Fruit fly (Drosophila melanogaster) whole organism, embryonic: ENCODE measurements around the gene Tsen54.

ENCODE experiments used
- Abd-B ChIP-seq: fragments of 200-800 bp; sonication (Bioruptor generic); optimal IDR thresholded peaks from 2 replicates; lab custom pipeline; 2018; ENCODE audit warnings: missing biosample characterization, mild to moderate bottlenecking, missing genetic modification characterization, moderate library complexity
- Atf-2 ChIP-seq: fragments of 200-800 bp; sonication (Bioruptor generic); optimal IDR thresholded peaks from 2 replicates; lab custom pipeline; 2016; ENCODE audit warnings: missing biosample characterization, missing genetic modification characterization
- Bdp1 ChIP-seq: fragments of 200-800 bp; sonication (Bioruptor generic); optimal IDR thresholded peaks from 3 replicates; lab custom pipeline; 2016; ENCODE audit warnings: missing biosample characterization, missing genetic modification characterization
- CG10147 ChIP-seq: fragments of 200-800 bp; sonication (Bioruptor generic); optimal IDR thresholded peaks from 2 replicates; lab custom pipeline; 2019; ENCODE audit warnings: missing biosample characterization, mild to moderate bottlenecking, missing genetic modification characterization, moderate library complexity
- CG10979 ChIP-seq: fragments of 200-800 bp; sonication (Bioruptor generic); optimal IDR thresholded peaks from 2 replicates; lab custom pipeline; 2018; ENCODE audit warnings: missing biosample characterization, mild to moderate bottlenecking, missing genetic modification characterization, moderate library complexity
- CG14860 ChIP-seq: fragments of 200-800 bp; sonication (Bioruptor generic); IDR thresholded peaks from 3 replicates; pipeline ENCODE4 v1.3.6; 2022; ENCODE audit warnings: missing biosample characterization, missing genetic modification characterization; ENCODE audit not compliant: partially characterized antibody
- CG16813 ChIP-seq: fragments of 200-800 bp; sonication (Bioruptor generic); IDR thresholded peaks from 3 replicates; pipeline ENCODE4 v1.3.6; 2022; ENCODE audit warnings: missing biosample characterization, missing genetic modification characterization; ENCODE audit not compliant: partially characterized antibody
- CG16863 ChIP-seq: fragments of 200-800 bp; sonication (Bioruptor generic); optimal IDR thresholded peaks from 3 replicates; lab custom pipeline; 2016; ENCODE audit warnings: missing biosample characterization, missing genetic modification characterization
- CG18599 ChIP-seq: fragments of 200-800 bp; sonication (Bioruptor generic); optimal IDR thresholded peaks from 3 replicates; lab custom pipeline; 2017; ENCODE audit warnings: missing biosample characterization, missing genetic modification characterization, mild to moderate bottlenecking, moderate library complexity, missing genetic modification reagents
- CG2712 ChIP-seq: fragments of 200-800 bp; optimal IDR thresholded peaks from 3 replicates; lab custom pipeline; 2019; ENCODE audit warnings: missing biosample characterization, mild to moderate bottlenecking, missing genetic modification characterization, moderate library complexity
- CG31365 ChIP-seq: fragments of 200-800 bp; sonication (Bioruptor generic); optimal IDR thresholded peaks from 2 replicates; lab custom pipeline; 2018; ENCODE audit warnings: missing biosample characterization, mild to moderate bottlenecking, missing genetic modification characterization
- CG34376 ChIP-seq: fragments of 200-800 bp; sonication (Bioruptor generic); optimal IDR thresholded peaks from 2 replicates; lab custom pipeline; 2018; ENCODE audit warnings: missing biosample characterization, mild to moderate bottlenecking, missing genetic modification characterization
- CG3726 ChIP-seq: fragments of 200-800 bp; sonication (Bioruptor generic); IDR thresholded peaks from 3 replicates; pipeline ENCODE4, ENCODE4 v1.3.6; 2022; ENCODE audit warnings: missing biosample characterization, missing genetic modification characterization
- CG42726 ChIP-seq: fragments of 200-800 bp; sonication (Bioruptor generic); IDR thresholded peaks from 2 replicates; pipeline ENCODE4 v1.3.6; 2022; ENCODE audit warnings: missing biosample characterization, missing genetic modification characterization; ENCODE audit not compliant: partially characterized antibody
- CG5180 ChIP-seq: fragments of 200-800 bp; sonication (Bioruptor generic); optimal IDR thresholded peaks from 3 replicates; lab custom pipeline; 2017; ENCODE audit warnings: missing biosample characterization, missing genetic modification characterization, mild to moderate bottlenecking, moderate library complexity, missing genetic modification reagents
- CG5953 ChIP-seq: fragments of 200-800 bp; sonication (Bioruptor generic); IDR thresholded peaks from 2 replicates; pipeline ENCODE4 v1.3.6; 2022; ENCODE audit warnings: missing biosample characterization, missing genetic modification characterization
- CG6272 ChIP-seq: fragments of 200-800 bp; sonication (Bioruptor generic); IDR thresholded peaks from 2 replicates; pipeline ENCODE4 v1.3.6; 2022; ENCODE audit warnings: missing biosample characterization, missing genetic modification characterization
- CG6791 ChIP-seq: fragments of 200-800 bp; sonication (Bioruptor generic); IDR thresholded peaks from 3 replicates; pipeline ENCODE4 v1.3.6; 2022; ENCODE audit warnings: missing biosample characterization, missing genetic modification characterization; ENCODE audit not compliant: partially characterized antibody
- CG7928 ChIP-seq: fragments of 200-800 bp; sonication (Bioruptor generic); optimal IDR thresholded peaks from 2 replicates; lab custom pipeline; 2017; ENCODE audit warnings: missing biosample characterization, mild to moderate bottlenecking, missing genetic modification characterization
- CG8388 ChIP-seq: fragments of 200-800 bp; sonication (Bioruptor generic); optimal IDR thresholded peaks from 2 replicates; lab custom pipeline; 2019; ENCODE audit warnings: missing biosample characterization, mild to moderate bottlenecking, missing genetic modification characterization, moderate library complexity
- Dbx ChIP-seq: fragments of 200-800 bp; sonication (Bioruptor generic); IDR thresholded peaks from 3 replicates; pipeline ENCODE4 v1.3.6; 2022; ENCODE audit warnings: missing biosample characterization, missing genetic modification characterization
- GATAe ChIP-seq: fragments of 200-800 bp; sonication (Bioruptor generic); conservative IDR thresholded peaks from 2 replicates; pipeline ENCODE4 v1.3.6; 2022; ENCODE audit warnings: missing biosample characterization, missing genetic modification characterization
- Gsc ChIP-seq: fragments of 200-800 bp; sonication (Bioruptor generic); IDR thresholded peaks from 2 replicates; pipeline ENCODE4 v1.3.6; 2022; ENCODE audit warnings: missing biosample characterization, missing genetic modification characterization
- H15 ChIP-seq: fragments of 200-800 bp; sonication (Bioruptor generic); IDR thresholded peaks from 3 replicates; pipeline ENCODE4 v1.3.6; 2022; ENCODE audit warnings: missing biosample characterization, missing genetic modification characterization
- HHEX ChIP-seq: fragments of 200-800 bp; sonication (Bioruptor generic); optimal IDR thresholded peaks from 3 replicates; lab custom pipeline; 2017; ENCODE audit warnings: missing biosample characterization, mild to moderate bottlenecking, missing genetic modification characterization, missing genetic modification reagents
- Hr51 ChIP-seq, 2 experiments: fragments of 200-800 bp; sonication (Bioruptor generic); optimal IDR thresholded peaks; 2 replicates in 1 of 2; 3 replicates in 1 of 2; lab custom pipeline; 2016 to 2018; ENCODE audit warnings: missing biosample characterization in 2 of 2, missing genetic modification characterization in 2 of 2, mild to moderate bottlenecking in 1 of 2, moderate library complexity in 1 of 2
- Hsf ChIP-seq: fragments of 200-800 bp; sonication (Bioruptor generic); optimal IDR thresholded peaks from 3 replicates; lab custom pipeline; 2016; ENCODE audit warnings: missing biosample characterization, missing genetic modification characterization
- Max ChIP-seq: fragments of 200-800 bp; sonication (Bioruptor generic); optimal IDR thresholded peaks from 2 replicates; lab custom pipeline; 2016; ENCODE audit warnings: missing biosample characterization, mild to moderate bottlenecking, missing genetic modification characterization
- Med ChIP-seq: fragments of 200-800 bp; sonication (Bioruptor generic); peaks from one replicate; lab custom pipeline; 2016; ENCODE audit warnings: missing biosample characterization, missing genetic modification characterization, mild to moderate bottlenecking, inconsistent platforms, moderate library complexity
- Mrtf ChIP-seq: fragments of 200-800 bp; sonication (Bioruptor generic); IDR thresholded peaks from 3 replicates; pipeline ENCODE4 v1.3.6; 2022; ENCODE audit warnings: missing biosample characterization, missing genetic modification characterization
- Myb ChIP-seq: fragments of 200-800 bp; sonication (Bioruptor generic); optimal IDR thresholded peaks from 2 replicates; lab custom pipeline; 2016; ENCODE audit warnings: missing biosample characterization, missing genetic modification characterization
- NFAT ChIP-seq: fragments of 200-800 bp; sonication (Bioruptor generic); IDR thresholded peaks from 2 replicates; pipeline ENCODE4 v1.3.6; 2022; ENCODE audit warnings: missing biosample characterization, missing genetic modification characterization
- Neu2 ChIP-seq: fragments of 200-800 bp; sonication (Bioruptor generic); optimal IDR thresholded peaks from 3 replicates; lab custom pipeline; 2016; ENCODE audit warnings: missing biosample characterization, missing genetic modification characterization, borderline replicate concordance
- Opbp ChIP-seq: fragments of 200-800 bp; sonication (Bioruptor generic); IDR thresholded peaks from 3 replicates; pipeline ENCODE4 v1.3.6; 2022; ENCODE audit warnings: missing biosample characterization, missing genetic modification characterization; ENCODE audit not compliant: partially characterized antibody
- Vsx1 ChIP-seq: fragments of 200-800 bp; sonication (Bioruptor generic); optimal IDR thresholded peaks from 2 replicates; lab custom pipeline; 2017; ENCODE audit warnings: missing biosample characterization, mild to moderate bottlenecking, missing genetic modification characterization, missing genetic modification reagents
- YL-1 ChIP-seq: fragments of 200-800 bp; sonication (Bioruptor generic); optimal IDR thresholded peaks from 3 replicates; lab custom pipeline; 2017; ENCODE audit warnings: missing biosample characterization, mild to moderate bottlenecking, missing genetic modification characterization
- bigmax ChIP-seq: fragments of 200-800 bp; sonication (Bioruptor generic); optimal IDR thresholded peaks from 2 replicates; lab custom pipeline; 2018; ENCODE audit warnings: missing biosample characterization, mild to moderate bottlenecking, missing genetic modification characterization
- br ChIP-seq: fragments of >200 bp; optimal IDR thresholded peaks from 2 replicates; lab custom pipeline; 2017
- cg ChIP-seq: fragments of 200-800 bp; sonication (Bioruptor generic); optimal IDR thresholded peaks from 3 replicates; lab custom pipeline; 2019; ENCODE audit warnings: missing biosample characterization, mild to moderate bottlenecking, missing genetic modification characterization, moderate library complexity
- chinmo ChIP-seq: fragments of 200-800 bp; sonication (Bioruptor generic); IDR thresholded peaks from 4 replicates; pipeline ENCODE4 v1.3.6; 2022; ENCODE audit warnings: missing biosample characterization, missing genetic modification characterization; ENCODE audit not compliant: partially characterized antibody
- corto ChIP-seq: fragments of 200-800 bp; sonication (Bioruptor generic); optimal IDR thresholded peaks from 2 replicates; lab custom pipeline; 2016; ENCODE audit warnings: missing biosample characterization, mild to moderate bottlenecking, missing genetic modification characterization, moderate library complexity
- da ChIP-seq: fragments of 200-800 bp; sonication (Bioruptor generic); optimal IDR thresholded peaks from 2 replicates; lab custom pipeline; 2016; ENCODE audit warnings: missing biosample characterization, missing genetic modification characterization
- grau ChIP-seq: fragments of 200-800 bp; optimal IDR thresholded peaks from 3 replicates; lab custom pipeline; 2019; ENCODE audit warnings: missing biosample characterization, mild to moderate bottlenecking, missing genetic modification characterization, moderate library complexity
- grn ChIP-seq: fragments of 200-800 bp; sonication (Bioruptor generic); optimal IDR thresholded peaks from 3 replicates; lab custom pipeline; 2017; ENCODE audit warnings: missing biosample characterization, missing genetic modification characterization
- mam ChIP-seq: fragments of 200-800 bp; sonication (Bioruptor generic); optimal IDR thresholded peaks from 3 replicates; lab custom pipeline; 2016; ENCODE audit warnings: missing biosample characterization, missing genetic modification characterization
- mirr ChIP-seq: fragments of 200-800 bp; sonication (Bioruptor generic); optimal IDR thresholded peaks from 3 replicates; lab custom pipeline; 2018; ENCODE audit warnings: missing biosample characterization, mild to moderate bottlenecking, missing genetic modification characterization
- nerfin-1 ChIP-seq: fragments of 200-800 bp; sonication (Bioruptor generic); optimal IDR thresholded peaks from 3 replicates; lab custom pipeline; 2019; ENCODE audit warnings: missing biosample characterization, mild to moderate bottlenecking, missing genetic modification characterization, moderate library complexity
- nerfin-2 ChIP-seq: fragments of 200-800 bp; sonication (Bioruptor generic); IDR thresholded peaks from 2 replicates; pipeline ENCODE4 v1.3.6; 2022; ENCODE audit warnings: missing biosample characterization, missing genetic modification characterization; ENCODE audit not compliant: partially characterized antibody
- ro ChIP-seq: fragments of 200-800 bp; sonication (Bioruptor generic); IDR thresholded peaks from 2 replicates; pipeline ENCODE4 v1.3.6; 2022; ENCODE audit warnings: missing biosample characterization, missing genetic modification characterization
- tgo ChIP-seq: fragments of 200-800 bp; sonication (Bioruptor generic); IDR thresholded peaks from 3 replicates; pipeline ENCODE4 v1.3.6; 2022; ENCODE audit warnings: missing biosample characterization, missing genetic modification characterization
- vvl ChIP-seq: fragments of 200-800 bp; sonication (Bioruptor generic); IDR thresholded peaks from 2 replicates; pipeline ENCODE4 v1.3.6; 2022; ENCODE audit warnings: missing biosample characterization, missing genetic modification characterization

Gene Tsen54

DNA sequence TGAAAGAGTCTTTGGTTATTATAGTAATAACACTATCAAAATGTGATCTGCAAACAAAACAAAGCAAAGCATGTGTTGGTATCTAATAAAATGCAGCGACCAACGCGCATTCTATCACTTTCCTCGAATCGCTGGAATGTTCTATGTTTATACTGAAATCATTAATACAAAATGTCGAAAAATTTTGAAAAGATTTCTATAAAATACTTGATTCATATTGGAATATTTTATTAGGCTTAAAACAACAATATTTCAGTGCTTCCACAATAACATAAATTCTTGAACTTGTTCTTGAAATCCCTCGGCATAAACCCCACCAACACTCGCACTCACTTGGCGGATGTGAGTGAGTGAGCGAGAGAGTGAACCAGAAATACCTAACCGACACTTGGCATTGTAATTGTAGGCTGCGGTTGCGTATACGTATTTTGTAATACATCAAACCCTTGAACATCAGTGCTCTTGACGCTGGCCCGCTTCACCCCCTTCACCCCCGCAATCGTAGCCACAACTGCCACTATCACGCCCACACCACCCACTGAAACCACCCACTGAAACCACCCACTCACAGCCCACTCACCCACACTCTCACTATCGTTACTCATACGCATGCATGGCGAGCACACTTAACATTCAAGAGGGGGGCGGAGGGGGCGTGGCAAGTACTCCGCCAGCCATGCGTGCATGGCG, 17.3 kb upstream of the Tsen54 start (continued):
- no peak for TF ChIP-seq CG6272 (GFP tag; lab: Robert Waterston, UW)
- TF ChIP-seq CG3726 (GFP tag; lab: Robert Waterston, UW) = no peak
- no peak for TF ChIP-seq Hsf (GFP tag; lab: Kevin White, UChicago)
- no peak for TF ChIP-seq CG34376 (GFP tag; lab: Kevin White, UChicago)
- no peak for TF ChIP-seq da (GFP tag; lab: Kevin White, UChicago)
- TF ChIP-seq CG6791 (GFP tag; lab: Robert Waterston, UW) = no peak
- TF ChIP-seq CG31365 (tag; lab: Kevin White, UChicago) = no peak
- peak; percentile 22; the same call in 1 of the 3 replicates for TF ChIP-seq tgo (GFP tag; lab: Robert Waterston, UW)
- no peak for TF ChIP-seq Atf-2 (GFP tag; lab: Kevin White, UChicago)
- TF ChIP-seq bigmax (GFP tag; lab: Kevin White, UChicago) = no peak
- no peak for TF ChIP-seq CG8388 (GFP tag; lab: Kevin White, UChicago)
- peak; percentile 77; the same call in 2 of the 4 replicates for TF ChIP-seq chinmo (GFP tag; lab: Robert Waterston, UW)
- TF ChIP-seq Mrtf (GFP tag; lab: Robert Waterston, UW) = 0 out of 3 replicates have a peak, but pooled peaks have one; percentile 14
- TF ChIP-seq CG10979 (tag; lab: Kevin White, UChicago) = no peak
- TF ChIP-seq CG5953 (GFP tag; lab: Robert Waterston, UW) = no peak
- no peak for TF ChIP-seq Myb
- no peak for TF ChIP-seq GATAe
- TF ChIP-seq grau (tag; lab: Kevin White, UChicago) = no peak
- no peak for TF ChIP-seq CG42726
- TF ChIP-seq Hr51 (GFP tag; optimal IDR thresholded peaks at IDR 0.05; lab: Kevin White, UChicago) = peak in 1 of 2 experiments; percentile 62
- TF ChIP-seq Bdp1 = no peak
- no peak for TF ChIP-seq CG7928 (GFP tag; lab: Kevin White, UChicago)
- TF ChIP-seq H15 = no peak
- TF ChIP-seq CG10147 = no peak
- peak; percentile 11 for TF ChIP-seq CG5180 (GFP tag; lab: Kevin White, UChicago)
- no peak for TF ChIP-seq nerfin-2 (GFP tag; lab: Robert Waterston, UW)
- TF ChIP-seq mam (GFP tag; lab: Kevin White, UChicago) = no peak
- no peak for TF ChIP-seq CG16813
- TF ChIP-seq vvl = peak; percentile 55; the same call in 1 of the 2 replicates
- TF ChIP-seq Opbp (GFP tag; lab: Robert Waterston, UW) = no peak
- TF ChIP-seq nerfin-1 (tag; lab: Kevin White, UChicago) = no peak
- no peak for TF ChIP-seq Neu2 (GFP tag; lab: Kevin White, UChicago)
- peak; percentile 4 for TF ChIP-seq CG18599 (GFP tag; lab: Kevin White, UChicago)
- TF ChIP-seq Gsc (GFP tag; lab: Robert Waterston, UW) = no peak
- TF ChIP-seq Abd-B (GFP tag; lab: Kevin White, UChicago) = no peak
- TF ChIP-seq CG14860 (GFP tag; lab: Robert Waterston, UW) = no peak
- no peak for TF ChIP-seq corto (GFP tag; lab: Kevin White, UChicago)
- TF ChIP-seq cg (GFP tag; lab: Kevin White, UChicago) = peak; percentile 35

DNA sequence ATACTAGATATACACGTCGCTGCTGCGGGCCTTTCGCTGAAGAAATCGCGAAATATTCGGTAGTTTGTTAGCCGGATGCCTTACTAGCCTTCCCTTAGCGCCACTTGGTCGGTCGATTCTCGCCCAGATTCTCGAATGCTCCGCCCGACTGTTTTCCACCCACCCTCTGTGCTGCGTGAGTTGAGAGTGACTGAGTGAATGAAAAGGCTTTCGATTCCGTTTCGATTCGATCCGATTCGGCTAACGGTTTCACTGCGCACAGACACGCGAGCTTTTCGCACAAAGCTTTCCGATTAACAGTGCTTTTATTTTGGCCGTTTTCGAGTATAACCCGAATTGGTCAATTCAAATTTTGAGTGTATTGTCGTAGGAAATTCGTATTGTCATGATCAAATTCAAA, 2.1 kb downstream of the Tsen54 start, which contains the start of gene Ak1:
Gene Ak1 (minus strand): TSS at position 347 of the 400 bp plus-strand sequence.
- no peak for TF ChIP-seq HHEX (GFP tag; lab: Kevin White, UChicago)
- TF ChIP-seq CG2712 (tag; lab: Kevin White, UChicago) = no peak
- TF ChIP-seq grn (GFP tag; lab: Kevin White, UChicago) = no peak
- no peak for TF ChIP-seq NFAT
- TF ChIP-seq mirr (GFP tag; lab: Kevin White, UChicago) = peak; percentile 26
- 0 out of 3 replicates have a peak, but pooled peaks have one; percentile 37 for TF ChIP-seq Dbx (GFP tag; lab: Robert Waterston, UW)
- TF ChIP-seq Vsx1 (GFP tag; lab: Kevin White, UChicago) = no peak
- no peak for TF ChIP-seq Max (GFP tag; lab: Kevin White, UChicago)
- TF ChIP-seq YL-1 = no peak
- TF ChIP-seq Med (GFP tag; lab: Kevin White, UChicago) = peak; percentile 89
- no peak for TF ChIP-seq CG16863 (GFP tag; lab: Kevin White, UChicago)
- no peak for TF ChIP-seq ro (GFP tag; lab: Robert Waterston, UW)
- TF ChIP-seq br (lab: Kevin White, UChicago) = no peak
